Worm (Caenorhabditis elegans) whole organism, L1 larva: ENCODE measurements around the gene lrr-1.

ENCODE experiments used
- alr-1 ChIP-seq: fragments of 200-800 bp; sonication (Bioruptor generic); optimal IDR thresholded peaks from 2 replicates; lab custom pipeline; 2018; ENCODE audit warnings: borderline replicate concordance, mild to moderate bottlenecking, missing genetic modification characterization, missing compliant biosample characterization
- aly-2 ChIP-seq: fragments of 150-350 bp; optimal IDR thresholded peaks from 2 replicates; lab custom pipeline; 2014; ENCODE audit warnings: missing biosample characterization, missing genetic modification characterization
- ceh-63 ChIP-seq: fragments of 200-800 bp; sonication (Bioruptor generic); optimal IDR thresholded peaks from 2 replicates; lab custom pipeline; 2018; ENCODE audit warnings: mild to moderate bottlenecking, missing genetic modification characterization, missing compliant biosample characterization
- ces-1 ChIP-seq: fragments of 150-350 bp; optimal IDR thresholded peaks from 2 replicates; lab custom pipeline; 2014; ENCODE audit warnings: missing biosample characterization, missing genetic modification reagents, missing genetic modification characterization
- ets-5 ChIP-seq: fragments of 200-800 bp; sonication (Bioruptor generic); IDR thresholded peaks from 2 replicates; pipeline ENCODE4 v1.3.6; 2022; ENCODE audit warnings: missing genetic modification characterization, missing compliant biosample characterization
- lin-35 ChIP-seq, 2 experiments: fragments of 150-350 bp; optimal IDR thresholded peaks; 2 replicates each; lab custom pipeline; 2014; ENCODE audit warnings: missing biosample characterization in 2 of 2, missing genetic modification characterization in 2 of 2, missing genetic modification reagents in 2 of 2
- lsy-2 ChIP-seq, 2 experiments: fragments of 150-350 bp; optimal IDR thresholded peaks; 2 replicates each; lab custom pipeline; 2014; ENCODE audit warnings: missing biosample characterization in 2 of 2, missing genetic modification characterization in 2 of 2
- nhr-12 ChIP-seq: sonication (generic microtip); optimal IDR thresholded peaks from 2 replicates; lab custom pipeline; 2017; ENCODE audit warnings: missing biosample characterization, missing genetic modification characterization
- nhr-20 ChIP-seq: sonication (generic microtip); optimal IDR thresholded peaks from 2 replicates; lab custom pipeline; 2016; ENCODE audit warnings: mild to moderate bottlenecking, missing genetic modification characterization, missing compliant biosample characterization
- unc-30 ChIP-seq: sonication (generic microtip); optimal IDR thresholded peaks from 2 replicates; lab custom pipeline; 2017; ENCODE audit warnings: missing biosample characterization, missing genetic modification characterization

ce11 chrII:5040631-5041156 is 4.5 kb upstream of the lrr-1 start, which contains the start of gene F33G12.7:
- no peak for TF ChIP-seq alr-1
- peak in 1 of 2 experiments; percentile 50 for TF ChIP-seq lin-35 (GFP tag; optimal IDR thresholded peaks at IDR 0.05; lab: Kevin White, UChicago)
- TF ChIP-seq nhr-12, result no peak
- no peak for TF ChIP-seq ceh-63
- TF ChIP-seq nhr-20 (tag; lab: Kevin White, UChicago), result no peak
- TF ChIP-seq ces-1 (GFP tag; lab: Kevin White, UChicago), result no peak
- no peak for TF ChIP-seq unc-30 (tag; lab: Kevin White, UChicago)
- TF ChIP-seq aly-2 (tag; lab: Kevin White, UChicago), result no peak
- peak in 1 of 2 experiments; percentile 43 for TF ChIP-seq lsy-2 (tag; optimal IDR thresholded peaks at IDR 0.05; lab: Kevin White, UChicago)
- no peak for TF ChIP-seq ets-5 (GFP tag; lab: Robert Waterston, UW)
